Fruit fly (Drosophila melanogaster) whole organism, prepupa: ENCODE data around the gene Patr-1.

Experiments used
- Blimp-1 ChIP-seq: fragments of 200-800 bp; sonication (Bioruptor generic); optimal IDR thresholded peaks from 3 replicates; lab custom pipeline; 2017; ENCODE audit warnings: missing biosample characterization, missing genetic modification characterization, mild to moderate bottlenecking, moderate library complexity, missing genetic modification reagents
- CG10631 ChIP-seq: fragments of 200-800 bp; sonication (Bioruptor generic); optimal IDR thresholded peaks from 2 replicates; lab custom pipeline; 2016; ENCODE audit warnings: missing biosample characterization, missing genetic modification characterization
- CG10669 ChIP-seq: fragments of 200-800 bp; sonication (Bioruptor generic); optimal IDR thresholded peaks from 3 replicates; lab custom pipeline; 2018; ENCODE audit warnings: missing biosample characterization, mild to moderate bottlenecking, missing genetic modification characterization, moderate library complexity
- CG11294 ChIP-seq: fragments of 200-800 bp; sonication (Bioruptor generic); IDR thresholded peaks from 2 replicates; pipeline ENCODE4 v1.3.6; 2022; ENCODE audit warnings: missing biosample characterization, missing genetic modification characterization
- CG11762 ChIP-seq: fragments of 200-800 bp; sonication (Bioruptor generic); optimal IDR thresholded peaks from 3 replicates; lab custom pipeline; 2016; ENCODE audit warnings: missing biosample characterization, missing genetic modification characterization; ENCODE audit not compliant: insufficient read depth
- CG11902 ChIP-seq: fragments of 200-800 bp; sonication (Bioruptor generic); optimal IDR thresholded peaks from 3 replicates; lab custom pipeline; 2016; ENCODE audit warnings: missing biosample characterization, missing genetic modification characterization
- CG15336 ChIP-seq: fragments of 200-800 bp; sonication (Bioruptor generic); IDR thresholded peaks from 2 replicates; pipeline ENCODE4 v1.3.6; 2022; ENCODE audit warnings: missing biosample characterization, missing genetic modification characterization
- CG1621 ChIP-seq: fragments of 200-800 bp; sonication (Bioruptor generic); optimal IDR thresholded peaks from 3 replicates; lab custom pipeline; 2018; ENCODE audit warnings: missing biosample characterization, mild to moderate bottlenecking, missing genetic modification characterization
- CG16779 ChIP-seq: fragments of 200-800 bp; sonication (Bioruptor generic); optimal IDR thresholded peaks from 3 replicates; lab custom pipeline; 2017; ENCODE audit warnings: missing biosample characterization, mild to moderate bottlenecking, missing genetic modification characterization
- CG3032 ChIP-seq: fragments of 200-800 bp; optimal IDR thresholded peaks from 2 replicates; lab custom pipeline; 2019; ENCODE audit warnings: missing biosample characterization, mild to moderate bottlenecking, missing genetic modification characterization, moderate library complexity
- CG32006 ChIP-seq: fragments of 200-800 bp; sonication (Bioruptor generic); optimal IDR thresholded peaks from 3 replicates; lab custom pipeline; 2017; ENCODE audit warnings: missing biosample characterization, mild to moderate bottlenecking, missing genetic modification characterization
- CG34406 ChIP-seq: fragments of 200-800 bp; sonication (Bioruptor generic); optimal IDR thresholded peaks from 3 replicates; lab custom pipeline; 2016; ENCODE audit warnings: missing biosample characterization, missing genetic modification characterization
- CG4318 ChIP-seq: fragments of 200-800 bp; sonication (Bioruptor generic); optimal IDR thresholded peaks from 3 replicates; lab custom pipeline; 2017; ENCODE audit warnings: missing biosample characterization, mild to moderate bottlenecking, missing genetic modification characterization
- CG6163 ChIP-seq: fragments of 200-800 bp; sonication (Bioruptor generic); IDR thresholded peaks from 3 replicates; pipeline ENCODE4 v1.3.6; 2022; ENCODE audit warnings: missing biosample characterization, missing genetic modification characterization
- CG6792 ChIP-seq: fragments of 200-800 bp; sonication (Bioruptor generic); optimal IDR thresholded peaks from 3 replicates; lab custom pipeline; 2016; ENCODE audit warnings: missing biosample characterization, missing genetic modification characterization
- CG6808 ChIP-seq: fragments of 200-800 bp; sonication (Bioruptor generic); optimal IDR thresholded peaks from 3 replicates; lab custom pipeline; 2017; ENCODE audit warnings: missing biosample characterization, missing genetic modification characterization, mild to moderate bottlenecking, moderate library complexity, missing genetic modification reagents
- CG6854 ChIP-seq: fragments of 200-800 bp; sonication (Bioruptor generic); optimal IDR thresholded peaks from 2 replicates; lab custom pipeline; 2017; ENCODE audit warnings: missing biosample characterization, mild to moderate bottlenecking, missing genetic modification characterization
- CG7368 ChIP-seq: fragments of 200-800 bp; sonication (Bioruptor generic); optimal IDR thresholded peaks from 3 replicates; lab custom pipeline; 2016; ENCODE audit warnings: missing biosample characterization, missing genetic modification characterization
- CG8119 ChIP-seq: fragments of 200-800 bp; sonication (Bioruptor generic); IDR thresholded peaks from 3 replicates; pipeline ENCODE4 v1.3.6; 2022; ENCODE audit warnings: missing biosample characterization, missing genetic modification characterization
- CG9139 ChIP-seq: fragments of 200-800 bp; sonication (Bioruptor generic); optimal IDR thresholded peaks from 3 replicates; lab custom pipeline; 2017; ENCODE audit warnings: missing biosample characterization, mild to moderate bottlenecking, missing genetic modification characterization
- Eip78C ChIP-seq: fragments of 200-800 bp; sonication (Bioruptor generic); peaks from one replicate; lab custom pipeline; 2016; ENCODE audit warnings: missing biosample characterization, missing genetic modification characterization
- Ets21C ChIP-seq: fragments of 200-800 bp; sonication (Bioruptor generic); optimal IDR thresholded peaks from 3 replicates; lab custom pipeline; 2016; ENCODE audit warnings: missing biosample characterization, missing genetic modification characterization
- Ets96B ChIP-seq: fragments of 200-800 bp; optimal IDR thresholded peaks from 2 replicates; lab custom pipeline; 2019; ENCODE audit warnings: missing biosample characterization, mild to moderate bottlenecking, missing genetic modification characterization, moderate library complexity
- Hr38 ChIP-seq: sonication (Bioruptor generic); optimal IDR thresholded peaks from 2 replicates; lab custom pipeline; 2016; ENCODE audit warnings: missing biosample characterization, missing genetic modification characterization
- Hr39 ChIP-seq: fragments of 200-800 bp; sonication (Bioruptor generic); optimal IDR thresholded peaks from 2 replicates; lab custom pipeline; 2016; ENCODE audit warnings: missing biosample characterization, missing genetic modification characterization
- Hr4 ChIP-seq: fragments of 200-800 bp; sonication (Bioruptor generic); optimal IDR thresholded peaks from 3 replicates; lab custom pipeline; 2016; ENCODE audit warnings: missing biosample characterization, missing genetic modification characterization
- Lpt ChIP-seq: fragments of 200-800 bp; sonication (Bioruptor generic); optimal IDR thresholded peaks from 3 replicates; lab custom pipeline; 2016; ENCODE audit warnings: missing biosample characterization, missing genetic modification characterization
- Met ChIP-seq: fragments of 200-800 bp; sonication (Bioruptor generic); optimal IDR thresholded peaks from 3 replicates; lab custom pipeline; 2016; ENCODE audit warnings: missing biosample characterization, missing genetic modification characterization
- OdsH ChIP-seq: fragments of 200-800 bp; sonication (Bioruptor generic); optimal IDR thresholded peaks from 3 replicates; lab custom pipeline; 2016; ENCODE audit warnings: missing biosample characterization, missing genetic modification characterization
- Smox ChIP-seq: fragments of 200-800 bp; sonication (Bioruptor generic); optimal IDR thresholded peaks from 3 replicates; lab custom pipeline; 2016; ENCODE audit warnings: missing biosample characterization, missing genetic modification characterization
- Sox102F ChIP-seq: fragments of 200-800 bp; sonication (Bioruptor generic); optimal IDR thresholded peaks from 2 replicates; lab custom pipeline; 2016; ENCODE audit warnings: missing biosample characterization, mild to moderate bottlenecking, missing genetic modification characterization
- Sox14 ChIP-seq: fragments of 200-800 bp; sonication (Bioruptor generic); optimal IDR thresholded peaks from 3 replicates; lab custom pipeline; 2016; ENCODE audit warnings: missing biosample characterization, missing genetic modification characterization
- Sox15 ChIP-seq: fragments of 200-800 bp; sonication (Bioruptor generic); optimal IDR thresholded peaks from 3 replicates; lab custom pipeline; 2016; ENCODE audit warnings: missing biosample characterization, missing genetic modification characterization
- acj6 ChIP-seq: fragments of 200-800 bp; sonication (Bioruptor generic); optimal IDR thresholded peaks from 3 replicates; lab custom pipeline; 2016; ENCODE audit warnings: missing biosample characterization, missing genetic modification characterization
- cyc ChIP-seq: fragments of 200-800 bp; sonication (Bioruptor generic); optimal IDR thresholded peaks from 3 replicates; lab custom pipeline; 2016; ENCODE audit warnings: missing biosample characterization, missing genetic modification characterization
- dsx ChIP-seq: fragments of 200-800 bp; optimal IDR thresholded peaks from 3 replicates; lab custom pipeline; 2019; ENCODE audit warnings: missing biosample characterization, mild to moderate bottlenecking, missing genetic modification characterization, moderate library complexity; ENCODE audit not compliant: poor library complexity, severe bottlenecking
- eg ChIP-seq: fragments of 200-800 bp; sonication (Bioruptor generic); IDR thresholded peaks from 3 replicates; pipeline ENCODE4 v1.3.6; 2022; ENCODE audit warnings: missing biosample characterization, missing genetic modification characterization
- fd59A ChIP-seq: fragments of 200-800 bp; sonication (Bioruptor generic); optimal IDR thresholded peaks from 2 replicates; lab custom pipeline; 2017; ENCODE audit warnings: missing biosample characterization, mild to moderate bottlenecking, missing genetic modification characterization, missing genetic modification reagents
- fd85E ChIP-seq: fragments of 200-800 bp; sonication (Bioruptor generic); optimal IDR thresholded peaks from 3 replicates; lab custom pipeline; 2016; ENCODE audit warnings: missing biosample characterization, missing genetic modification characterization
- fkh ChIP-seq: fragments of 200-800 bp; sonication (Bioruptor generic); optimal IDR thresholded peaks from 3 replicates; lab custom pipeline; 2017; ENCODE audit warnings: missing biosample characterization, mild to moderate bottlenecking, missing genetic modification characterization, moderate library complexity
- salr ChIP-seq, 2 experiments: fragments of 200-800 bp; sonication (Bioruptor generic); optimal IDR thresholded peaks; 3 replicates each; lab custom pipeline; 2016 to 2018; ENCODE audit warnings: missing biosample characterization in 2 of 2, missing genetic modification characterization in 2 of 2, mild to moderate bottlenecking in 1 of 2
- spab ChIP-seq: fragments of 200-800 bp; sonication (Bioruptor generic); optimal IDR thresholded peaks from 2 replicates; lab custom pipeline; 2017; ENCODE audit warnings: missing biosample characterization, mild to moderate bottlenecking, missing genetic modification characterization, missing genetic modification reagents
- ss ChIP-seq, 2 experiments: fragments of 200-800 bp; sonication (Bioruptor generic); optimal IDR thresholded peaks; 2 replicates in 1 of 2; 3 replicates in 1 of 2; lab custom pipeline; 2017 to 2018; ENCODE audit warnings: mild to moderate bottlenecking in 2 of 2, missing biosample characterization in 2 of 2, missing genetic modification characterization in 2 of 2, moderate library complexity in 1 of 2
- svp ChIP-seq: fragments of 200-800 bp; sonication (Bioruptor generic); peaks from one replicate; lab custom pipeline; 2016; ENCODE audit warnings: missing biosample characterization, missing genetic modification characterization
- topi ChIP-seq: fragments of 200-800 bp; sonication (Bioruptor generic); optimal IDR thresholded peaks from 3 replicates; lab custom pipeline; 2016; ENCODE audit warnings: missing biosample characterization, missing genetic modification characterization

Gene Patr-1

dm6 chr3R:17059100-17059810 lies 15.9 kb downstream of the Patr-1 start (continued):
- TF ChIP-seq spab, result peak; percentile 87
- TF ChIP-seq CG32006 (GFP tag; lab: Kevin White, UChicago), result peak; percentile 98
- peak; percentile 69 for TF ChIP-seq dsx
- peak; percentile 81 for TF ChIP-seq topi (GFP tag; lab: Kevin White, UChicago)
- peak; percentile 91 for TF ChIP-seq Sox14
- peak; percentile 95 for TF ChIP-seq svp
- TF ChIP-seq CG11294 (GFP tag; lab: Robert Waterston, UW), result peak; percentile 41
- peak; percentile 74 to 95 for TF ChIP-seq salr (GFP tag; optimal IDR thresholded peaks at IDR 0.05; lab: Kevin White, UChicago)
- peak; percentile 73 to 79 for TF ChIP-seq ss (GFP tag; optimal IDR thresholded peaks at IDR 0.05; lab: Kevin White, UChicago)
- peak; percentile 77 for TF ChIP-seq Ets21C (GFP tag; lab: Kevin White, UChicago)
- TF ChIP-seq Lpt, result peak; percentile 80
- peak; percentile 97 for TF ChIP-seq Eip78C (GFP tag; lab: Kevin White, UChicago)
- peak; percentile 75 for TF ChIP-seq CG16779 (tag; lab: Kevin White, UChicago)
- peak; percentile 85 for TF ChIP-seq CG6808 (GFP tag; lab: Kevin White, UChicago)
- TF ChIP-seq, all 60 proteins: peak for 57

- TF ChIP-seq CG16779 (tag; lab: Kevin White, UChicago) (no peak), svp (no peak), salr (GFP tag; optimal IDR thresholded peaks at IDR 0.05; lab: Kevin White, UChicago) (peak in 1 of 2 experiments; percentile 27), CG11294 (GFP tag; lab: Robert Waterston, UW) (no peak)
- TF ChIP-seq, all 60 proteins: peak for 1
Measured at dm6 chr3R:17059811-17060169, 16.4 kb downstream of the Patr-1 start.

dm6 chr3R:17060244-17060664 lies 16.9 kb downstream of the Patr-1 start:
- TF ChIP-seq CG6792 (GFP tag; lab: Kevin White, UChicago) (peak; percentile 46), fd59A (GFP tag; lab: Kevin White, UChicago) (peak; percentile 65), CG8119 (GFP tag; lab: Robert Waterston, UW) (peak; percentile 84), CG6854 (no peak), salr (GFP tag; optimal IDR thresholded peaks at IDR 0.05; lab: Kevin White, UChicago) (peak in 1 of 2 experiments; percentile 93), CG1621 (tag; lab: Kevin White, UChicago) (no peak), OdsH (GFP tag; lab: Kevin White, UChicago) (peak; percentile 76), CG10631 (GFP tag; lab: Kevin White, UChicago) (peak; percentile 73), Blimp-1 (GFP tag; lab: Kevin White, UChicago) (no peak), Sox102F (no peak), fd85E (GFP tag; lab: Kevin White, UChicago) (no peak), CG7368 (GFP tag; lab: Kevin White, UChicago) (peak; percentile 40), Sox14 (peak; percentile 67), Hr38 (no peak), eg (peak; percentile 73), CG6163 (GFP tag; lab: Robert Waterston, UW) (peak; percentile 73; the same call in 2 of the 3 replicates), fkh (no peak), Lpt (peak; percentile 10), Ets96B (tag; lab: Kevin White, UChicago) (peak; percentile 71), cyc (GFP tag; lab: Kevin White, UChicago) (peak; percentile 38), Hr4 (peak; percentile 92), Hr39 (peak; percentile 31), CG4318 (peak; percentile 85), Sox15 (GFP tag; lab: Kevin White, UChicago) (peak; percentile 43), CG3032 (tag; lab: Kevin White, UChicago) (peak; percentile 72), CG11902 (GFP tag; lab: Kevin White, UChicago) (peak; percentile 9), CG34406 (GFP tag; lab: Kevin White, UChicago) (peak; percentile 50), CG10669 (peak; percentile 70), CG15336 (GFP tag; lab: Robert Waterston, UW) (peak; percentile 79), CG9139 (GFP tag; lab: Kevin White, UChicago) (peak; percentile 40), CG11762 (GFP tag; lab: Kevin White, UChicago) (peak; percentile 58), Smox (peak; percentile 25), Ets21C (GFP tag; lab: Kevin White, UChicago) (no peak), acj6 (GFP tag; lab: Kevin White, UChicago) (peak; percentile 70), ss (GFP tag; optimal IDR thresholded peaks at IDR 0.05; lab: Kevin White, UChicago) (peak; percentile 49 to 62), svp (no peak), Met (peak; percentile 52), Eip78C (GFP tag; lab: Kevin White, UChicago) (peak; percentile 93)
